Worm (Caenorhabditis elegans): ENCODE results near the gene fip-7.

fip-7 gene

ce11 chrIV:16658731-16659130, 32.7 kb downstream of the fip-7 start (continued):
- TF ChIP-seq sup-37 (GFP tag; optimal IDR thresholded peaks at IDR 0.05) = no peak
- TF ChIP-seq aha-1 (tag; optimal IDR thresholded peaks at IDR 0.05) = no peak
- no peak for TF ChIP-seq C16A3.4 (tag; optimal IDR thresholded peaks at IDR 0.05)
- no peak for TF ChIP-seq C04F5.9 (tag; optimal IDR thresholded peaks at IDR 0.05)
- TF ChIP-seq fkh-4 (tag; optimal IDR thresholded peaks at IDR 0.05; ENCODE audit: borderline replicate concordance) = no peak
- no peak for TF ChIP-seq rnt-1 (tag; optimal IDR thresholded peaks at IDR 0.05)
- TF ChIP-seq nhr-90 (tag; optimal IDR thresholded peaks at IDR 0.05; ENCODE audit: poor library complexity) = no peak
- no peak for TF ChIP-seq jun-1 (tag; optimal IDR thresholded peaks at IDR 0.05)
- TF ChIP-seq ceh-88 (GFP tag; IDR thresholded peaks at IDR 0.05) = no peak
- TF ChIP-seq zag-1 (tag; optimal IDR thresholded peaks at IDR 0.05) = no peak
- TF ChIP-seq pag-3 (tag; optimal IDR thresholded peaks at IDR 0.05; ENCODE audit: borderline replicate concordance, insufficient read depth) = no peak
- peak; percentile 86 for TF ChIP-seq lin-14 (GFP tag; optimal IDR thresholded peaks at IDR 0.05)
- no peak for TF ChIP-seq blmp-1 (tag; optimal IDR thresholded peaks at IDR 0.05)
- TF ChIP-seq nhr-85 (tag) = no peak
- TF ChIP-seq swsn-7 (tag; optimal IDR thresholded peaks at IDR 0.05) = peak; percentile 60
- TF ChIP-seq ces-1 (GFP tag; optimal IDR thresholded peaks at IDR 0.05) = no peak
- TF ChIP-seq fos-1 (tag; optimal IDR thresholded peaks at IDR 0.05) = no peak
- TF ChIP-seq ceh-90 (tag; optimal IDR thresholded peaks at IDR 0.05) = no peak
- TF ChIP-seq Y116A8C.19 (tag; optimal IDR thresholded peaks at IDR 0.05; ENCODE audit: borderline replicate concordance) = no peak
- TF ChIP-seq ztf-11 (tag; optimal IDR thresholded peaks at IDR 0.05) = no peak
- no peak for TF ChIP-seq nhr-28 (tag; optimal IDR thresholded peaks at IDR 0.05)
- TF ChIP-seq lin-15B (tag; optimal IDR thresholded peaks at IDR 0.05) = no peak
- no peak for TF ChIP-seq ceh-82 (tag; optimal IDR thresholded peaks at IDR 0.05)
- peak; percentile 67 for TF ChIP-seq unc-86 (tag; optimal IDR thresholded peaks at IDR 0.05)
- TF ChIP-seq ama-1 (optimal IDR thresholded peaks at IDR 0.05) = no peak
- no peak for TF ChIP-seq nhr-76 (tag; optimal IDR thresholded peaks at IDR 0.05)
- TF ChIP-seq F16B12.6 (tag; optimal IDR thresholded peaks at IDR 0.05) = no peak
- no peak for TF ChIP-seq nhr-12 (tag; optimal IDR thresholded peaks at IDR 0.05)
- no peak for TF ChIP-seq lin-39 (tag; optimal IDR thresholded peaks at IDR 0.05)
- peak; percentile 98 for TF ChIP-seq fkh-8 (tag; optimal IDR thresholded peaks at IDR 0.05)
- peak; percentile 15 to 47 for TF ChIP-seq lsy-2 (tag; optimal IDR thresholded peaks at IDR 0.05)
- no peak for TF ChIP-seq mab-9 (GFP tag; IDR thresholded peaks at IDR 0.05)
- TF ChIP-seq efl-3 (GFP tag; optimal IDR thresholded peaks at IDR 0.05) = no peak
- TF ChIP-seq xbp-1 (tag; optimal IDR thresholded peaks at IDR 0.05) = peak; percentile 12
- TF ChIP-seq vab-15 (tag; optimal IDR thresholded peaks at IDR 0.05) = no peak
- no peak for TF ChIP-seq nhr-84 (tag; optimal IDR thresholded peaks at IDR 0.05)
- peak; percentile 5 for TF ChIP-seq fkh-10 (GFP tag; optimal IDR thresholded peaks at IDR 0.05)
- no peak for TF ChIP-seq lin-35 (GFP tag; optimal IDR thresholded peaks at IDR 0.05)
- TF ChIP-seq sptf-1 (tag; optimal IDR thresholded peaks at IDR 0.05) = no peak
- peak; percentile 80 for TF ChIP-seq nhr-47 (tag; optimal IDR thresholded peaks at IDR 0.05)
- peak; percentile 24 for TF ChIP-seq irx-1 (tag; optimal IDR thresholded peaks at IDR 0.05)
- TF ChIP-seq mdl-1 (tag; optimal IDR thresholded peaks at IDR 0.05) = no peak
- TF ChIP-seq pqm-1 (tag; optimal IDR thresholded peaks at IDR 0.05) = no peak
- TF ChIP-seq pax-3 (tag; optimal IDR thresholded peaks at IDR 0.05) = peak; percentile 73
- no peak for TF ChIP-seq isw-1 (GFP tag; IDR thresholded peaks at IDR 0.05)
- TF ChIP-seq lir-3 (tag; optimal IDR thresholded peaks at IDR 0.05; ENCODE audit: poor library complexity) = no peak
- TF ChIP-seq ets-5 (GFP tag; IDR thresholded peaks at IDR 0.05) = no peak
- TF ChIP-seq unc-98 (GFP tag; IDR thresholded peaks at IDR 0.05) = no peak
- 0 out of 2 replicates have a peak, but pooled peaks have one; percentile 15 for TF ChIP-seq nhr-19 (GFP tag; conservative IDR thresholded peaks at IDR 0.05)
- TF ChIP-seq egl-13 (tag; optimal IDR thresholded peaks at IDR 0.05) = peak; percentile 62
- peak; percentile 51 for TF ChIP-seq nhr-20 (tag; optimal IDR thresholded peaks at IDR 0.05)
- peak; percentile 84 for TF ChIP-seq nhr-11 (tag; optimal IDR thresholded peaks at IDR 0.05)
- TF ChIP-seq elt-3 (tag; optimal IDR thresholded peaks at IDR 0.05) = no peak
- TF ChIP-seq C34B4.2 (tag; optimal IDR thresholded peaks at IDR 0.05) = no peak
